Fruit fly (Drosophila melanogaster) Kc167 (cell line): ENCODE measurements around the gene ppk27.

Experiments used
- h ChIP-seq: fragments of >200 bp; optimal IDR thresholded peaks from 3 replicates; lab custom pipeline; 2018; ENCODE audit warnings: missing external identifiers
- insv ChIP-seq: fragments of >200 bp; optimal IDR thresholded peaks from 3 replicates; lab custom pipeline; 2018; ENCODE audit warnings: missing external identifiers

DNA sequence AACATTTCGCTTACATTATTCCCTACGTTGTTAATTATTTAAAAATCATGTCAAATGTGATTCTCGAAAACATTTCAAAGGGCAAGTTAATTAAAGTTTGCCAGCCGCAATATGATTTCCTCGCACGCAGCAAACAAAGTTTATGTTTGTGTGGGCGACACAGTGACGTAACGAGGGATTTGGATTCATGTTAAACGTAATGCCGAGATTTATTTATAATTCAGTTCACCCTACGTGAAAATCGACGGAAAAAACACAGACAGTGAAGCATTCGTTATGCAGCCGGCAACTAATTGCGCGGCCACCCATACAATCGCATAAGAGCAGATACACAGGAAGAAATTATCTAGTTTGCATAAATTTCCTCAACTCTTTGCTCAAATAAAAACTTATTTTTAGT, 28.8 kb downstream of the ppk27 start:
- TF ChIP-seq h (lab: Kevin White, UChicago) (no peak), insv (lab: Kevin White, UChicago) (no peak)
